Fruit fly (Drosophila melanogaster): ENCODE data around the gene hop.

- TF ChIP-seq vri (GFP tag; optimal IDR thresholded peaks at IDR 0.05) (no peak), net (GFP tag; optimal IDR thresholded peaks at IDR 0.05) (no peak), Blimp-1 (GFP tag; optimal IDR thresholded peaks at IDR 0.05) (no peak), Met (GFP tag; optimal IDR thresholded peaks at IDR 0.05) (no peak), CG15336 (GFP tag; IDR thresholded peaks at IDR 0.05) (no peak), Hr38 (GFP tag; optimal IDR thresholded peaks at IDR 0.05) (no peak), Sox102F (GFP tag; optimal IDR thresholded peaks at IDR 0.05) (no peak), Hr4 (GFP tag; optimal IDR thresholded peaks at IDR 0.05) (no peak), CG6854 (GFP tag; optimal IDR thresholded peaks at IDR 0.05) (no peak), CG3032 (tag; optimal IDR thresholded peaks at IDR 0.05) (no peak), OdsH (GFP tag; optimal IDR thresholded peaks at IDR 0.05) (no peak)
Observed at dm6 chrX:11356648-11357047, 11.2 kb downstream of the hop start.

Data from whole organism, prepupa.